Fruit fly (Drosophila melanogaster) whole organism, embryonic: ENCODE results near the gene Rbp.

ENCODE experiments used
- Antp ChIP-seq: fragments of 200-800 bp; sonication (Bioruptor generic); optimal IDR thresholded peaks from 3 replicates; lab custom pipeline; 2016; ENCODE audit warnings: missing biosample characterization, missing genetic modification characterization
- Asciz ChIP-seq: fragments of 200-800 bp; sonication (Bioruptor generic); optimal IDR thresholded peaks from 2 replicates; lab custom pipeline; 2017; ENCODE audit warnings: missing biosample characterization, mild to moderate bottlenecking, missing genetic modification characterization, missing genetic modification reagents
- Atf-2 ChIP-seq: fragments of 200-800 bp; sonication (Bioruptor generic); optimal IDR thresholded peaks from 2 replicates; lab custom pipeline; 2016; ENCODE audit warnings: missing biosample characterization, missing genetic modification characterization
- Bdp1 ChIP-seq: fragments of 200-800 bp; sonication (Bioruptor generic); optimal IDR thresholded peaks from 3 replicates; lab custom pipeline; 2016; ENCODE audit warnings: missing biosample characterization, missing genetic modification characterization
- CG10267 ChIP-seq: fragments of 200-800 bp; sonication (Bioruptor generic); optimal IDR thresholded peaks from 2 replicates; lab custom pipeline; 2018; ENCODE audit warnings: missing biosample characterization, mild to moderate bottlenecking, missing genetic modification characterization, moderate library complexity
- CG10462 ChIP-seq: fragments of 200-800 bp; sonication (Bioruptor generic); optimal IDR thresholded peaks from 2 replicates; lab custom pipeline; 2016; ENCODE audit warnings: missing biosample characterization, missing genetic modification characterization
- CG11093 ChIP-seq: fragments of 200-800 bp; sonication (Bioruptor generic); IDR thresholded peaks from 3 replicates; pipeline ENCODE4 v1.3.6; 2022; ENCODE audit warnings: missing biosample characterization, missing genetic modification characterization
- CG11247 ChIP-seq: fragments of 200-800 bp; sonication (Bioruptor generic); IDR thresholded peaks from 2 replicates; pipeline ENCODE4 v1.3.6; 2022; ENCODE audit warnings: missing biosample characterization, missing genetic modification characterization
- CG11560 ChIP-seq: fragments of 200-800 bp; sonication (Bioruptor generic); IDR thresholded peaks from 3 replicates; pipeline ENCODE4 v1.3.6; 2022; ENCODE audit warnings: missing biosample characterization, missing genetic modification characterization
- CG12391 ChIP-seq: fragments of 200-800 bp; sonication (Bioruptor generic); optimal IDR thresholded peaks from 3 replicates; lab custom pipeline; 2018; ENCODE audit warnings: missing biosample characterization, mild to moderate bottlenecking, missing genetic modification characterization, moderate library complexity
- CG12659 ChIP-seq: fragments of 200-800 bp; sonication (Bioruptor generic); optimal IDR thresholded peaks from 3 replicates; lab custom pipeline; 2017; ENCODE audit warnings: mild to moderate bottlenecking, missing biosample characterization, missing genetic modification reagents, missing genetic modification characterization
- CG13123 ChIP-seq: fragments of 200-800 bp; sonication (Bioruptor generic); optimal IDR thresholded peaks from 2 replicates; lab custom pipeline; 2016; ENCODE audit warnings: missing biosample characterization, missing genetic modification characterization
- CG14050 ChIP-seq: fragments of 200-800 bp; sonication (Bioruptor generic); IDR thresholded peaks from 3 replicates; pipeline ENCODE4 v1.3.6; 2022; ENCODE audit warnings: missing biosample characterization, missing genetic modification characterization
- CG16815 ChIP-seq: fragments of 200-800 bp; sonication (Bioruptor generic); optimal IDR thresholded peaks from 3 replicates; lab custom pipeline; 2017; ENCODE audit warnings: missing biosample characterization, mild to moderate bottlenecking, missing genetic modification characterization
- CG1832 ChIP-seq: fragments of 200-800 bp; sonication (Bioruptor generic); optimal IDR thresholded peaks from 2 replicates; lab custom pipeline; 2017; ENCODE audit warnings: missing biosample characterization, mild to moderate bottlenecking, missing genetic modification characterization, inconsistent platforms
- CG18599 ChIP-seq: fragments of 200-800 bp; sonication (Bioruptor generic); optimal IDR thresholded peaks from 3 replicates; lab custom pipeline; 2017; ENCODE audit warnings: missing biosample characterization, missing genetic modification characterization, mild to moderate bottlenecking, moderate library complexity, missing genetic modification reagents
- CG30403 ChIP-seq: fragments of 200-800 bp; sonication (Bioruptor generic); optimal IDR thresholded peaks from 3 replicates; lab custom pipeline; 2016; ENCODE audit warnings: missing biosample characterization, missing genetic modification characterization
- CG30431 ChIP-seq: fragments of 200-800 bp; sonication (Bioruptor generic); optimal IDR thresholded peaks from 2 replicates; lab custom pipeline; 2017; ENCODE audit warnings: missing biosample characterization, missing genetic modification characterization
- CG3163 ChIP-seq: fragments of 200-800 bp; sonication (Bioruptor generic); optimal IDR thresholded peaks from 3 replicates; lab custom pipeline; 2016; ENCODE audit warnings: missing biosample characterization, missing genetic modification characterization
- CG6765 ChIP-seq: fragments of 200-800 bp; sonication (Bioruptor generic); optimal IDR thresholded peaks from 3 replicates; lab custom pipeline; 2017; ENCODE audit warnings: missing biosample characterization, mild to moderate bottlenecking, missing genetic modification characterization
- CG7357 ChIP-seq: fragments of 200-800 bp; sonication (Bioruptor generic); IDR thresholded peaks from 3 replicates; pipeline ENCODE4 v1.3.6; 2022; ENCODE audit warnings: missing biosample characterization, missing genetic modification characterization
- CG7372 ChIP-seq: fragments of 200-800 bp; sonication (Bioruptor generic); IDR thresholded peaks from 2 replicates; pipeline ENCODE4 v1.3.6; 2022; ENCODE audit warnings: missing biosample characterization, missing genetic modification characterization
- CG7928 ChIP-seq: fragments of 200-800 bp; sonication (Bioruptor generic); optimal IDR thresholded peaks from 2 replicates; lab custom pipeline; 2017; ENCODE audit warnings: missing biosample characterization, mild to moderate bottlenecking, missing genetic modification characterization
- CG7987 ChIP-seq: fragments of 200-800 bp; sonication (Bioruptor generic); optimal IDR thresholded peaks from 2 replicates; lab custom pipeline; 2018; ENCODE audit warnings: missing biosample characterization, mild to moderate bottlenecking, missing genetic modification characterization, moderate library complexity
- CrebB ChIP-seq: fragments of 200-800 bp; sonication (Bioruptor generic); optimal IDR thresholded peaks from 3 replicates; lab custom pipeline; 2018; ENCODE audit warnings: missing biosample characterization, mild to moderate bottlenecking, missing genetic modification characterization
- Dp ChIP-seq: fragments of 200-800 bp; sonication (Bioruptor generic); optimal IDR thresholded peaks from 2 replicates; lab custom pipeline; 2018; ENCODE audit warnings: missing biosample characterization, mild to moderate bottlenecking, missing genetic modification characterization, moderate library complexity
- Drgx ChIP-seq: fragments of 200-800 bp; sonication (Bioruptor generic); IDR thresholded peaks from 2 replicates; pipeline ENCODE4 v1.3.6; 2022; ENCODE audit warnings: missing biosample characterization, missing genetic modification characterization
- Fer1 ChIP-seq: fragments of 200-800 bp; sonication (Bioruptor generic); optimal IDR thresholded peaks from 2 replicates; lab custom pipeline; 2017; ENCODE audit warnings: missing biosample characterization, mild to moderate bottlenecking, missing genetic modification characterization
- Fer3 ChIP-seq: fragments of 200-800 bp; sonication (Bioruptor generic); optimal IDR thresholded peaks from 2 replicates; lab custom pipeline; 2018; ENCODE audit warnings: missing biosample characterization, mild to moderate bottlenecking, missing genetic modification characterization, moderate library complexity
- Gug ChIP-seq: fragments of 200-800 bp; sonication (Bioruptor generic); IDR thresholded peaks from 4 replicates; pipeline ENCODE4 v1.3.6; 2022; ENCODE audit warnings: missing biosample characterization, missing genetic modification characterization
- Hr39 ChIP-seq: fragments of >200 bp; optimal IDR thresholded peaks from 2 replicates; lab custom pipeline; 2017
- Oli ChIP-seq: fragments of 200-800 bp; sonication (Bioruptor generic); optimal IDR thresholded peaks from 2 replicates; lab custom pipeline; 2018; ENCODE audit warnings: missing biosample characterization, mild to moderate bottlenecking, missing genetic modification characterization, moderate library complexity
- Rx ChIP-seq: fragments of 200-800 bp; sonication (Bioruptor generic); IDR thresholded peaks from 2 replicates; pipeline ENCODE4 v1.3.6; 2022; ENCODE audit warnings: missing biosample characterization, missing genetic modification characterization
- Spps ChIP-seq: fragments of 200-800 bp; sonication (Bioruptor generic); optimal IDR thresholded peaks from 2 replicates; lab custom pipeline; 2018; ENCODE audit warnings: missing biosample characterization, mild to moderate bottlenecking, missing genetic modification characterization
- cg ChIP-seq: fragments of 200-800 bp; sonication (Bioruptor generic); optimal IDR thresholded peaks from 3 replicates; lab custom pipeline; 2019; ENCODE audit warnings: missing biosample characterization, mild to moderate bottlenecking, missing genetic modification characterization, moderate library complexity
- chif ChIP-seq, 2 experiments: fragments of 200-800 bp; sonication (Bioruptor generic); optimal IDR thresholded peaks; 3 replicates each; lab custom pipeline; 2016; ENCODE audit warnings: missing biosample characterization in 2 of 2, missing genetic modification characterization in 2 of 2
- chn ChIP-seq: fragments of 200-800 bp; sonication (Bioruptor generic); optimal IDR thresholded peaks from 2 replicates; lab custom pipeline; 2016; ENCODE audit warnings: missing biosample characterization, missing genetic modification characterization
- fu2 ChIP-seq: fragments of 200-800 bp; sonication (Bioruptor generic); optimal IDR thresholded peaks from 2 replicates; lab custom pipeline; 2016; ENCODE audit warnings: missing biosample characterization, missing genetic modification characterization
- gcm ChIP-seq: fragments of 200-800 bp; sonication (Bioruptor generic); optimal IDR thresholded peaks from 2 replicates; lab custom pipeline; 2019; ENCODE audit warnings: missing biosample characterization, mild to moderate bottlenecking, missing genetic modification characterization, moderate library complexity
- gcm2 ChIP-seq: fragments of 200-800 bp; sonication (Bioruptor generic); optimal IDR thresholded peaks from 2 replicates; lab custom pipeline; 2016; ENCODE audit warnings: missing biosample characterization, missing genetic modification characterization
- gsb-n ChIP-seq: fragments of 200-800 bp; sonication (Bioruptor generic); optimal IDR thresholded peaks from 3 replicates; lab custom pipeline; 2018; ENCODE audit warnings: missing biosample characterization, mild to moderate bottlenecking, missing genetic modification characterization
- jigr1 ChIP-seq: fragments of 200-800 bp; sonication (Bioruptor generic); IDR thresholded peaks from 3 replicates; pipeline ENCODE4 v1.3.6; 2022; ENCODE audit warnings: missing biosample characterization, missing genetic modification characterization
- jing ChIP-seq: fragments of 200-800 bp; sonication (Bioruptor generic); optimal IDR thresholded peaks from 2 replicates; lab custom pipeline; 2018; ENCODE audit warnings: missing biosample characterization, mild to moderate bottlenecking, missing genetic modification characterization
- mirr ChIP-seq: fragments of 200-800 bp; sonication (Bioruptor generic); optimal IDR thresholded peaks from 3 replicates; lab custom pipeline; 2018; ENCODE audit warnings: missing biosample characterization, mild to moderate bottlenecking, missing genetic modification characterization
- nau ChIP-seq: fragments of 200-800 bp; sonication (Bioruptor generic); optimal IDR thresholded peaks from 3 replicates; lab custom pipeline; 2017; ENCODE audit warnings: missing biosample characterization, mild to moderate bottlenecking, missing genetic modification characterization, missing genetic modification reagents
- onecut ChIP-seq: fragments of 200-800 bp; sonication (Bioruptor generic); IDR thresholded peaks from 2 replicates; pipeline ENCODE4 v1.3.6; 2022; ENCODE audit warnings: missing biosample characterization, missing genetic modification characterization
- schlank ChIP-seq: fragments of 200-800 bp; sonication (Bioruptor generic); optimal IDR thresholded peaks from 2 replicates; lab custom pipeline; 2018; ENCODE audit warnings: missing biosample characterization, mild to moderate bottlenecking, missing genetic modification characterization
- scrt ChIP-seq: fragments of 200-800 bp; sonication (Bioruptor generic); optimal IDR thresholded peaks from 2 replicates; lab custom pipeline; 2018; ENCODE audit warnings: missing biosample characterization, mild to moderate bottlenecking, missing genetic modification characterization, moderate library complexity
- sisA ChIP-seq: fragments of 200-800 bp; sonication (Bioruptor generic); IDR thresholded peaks from 2 replicates; pipeline ENCODE4 v1.3.6; 2022; ENCODE audit warnings: missing biosample characterization, missing genetic modification characterization
- sna ChIP-seq: fragments of 200-800 bp; sonication (Bioruptor generic); IDR thresholded peaks from 2 replicates; pipeline ENCODE4 v1.3.6; 2022; ENCODE audit warnings: missing biosample characterization, missing genetic modification characterization; ENCODE audit not compliant: partially characterized antibody
- sug ChIP-seq: fragments of 200-800 bp; optimal IDR thresholded peaks from 2 replicates; lab custom pipeline; 2019; ENCODE audit warnings: missing biosample characterization, mild to moderate bottlenecking, missing genetic modification characterization, moderate library complexity
- tx ChIP-seq: fragments of 200-800 bp; sonication (Bioruptor generic); optimal IDR thresholded peaks from 2 replicates; lab custom pipeline; 2016; ENCODE audit warnings: missing biosample characterization, missing genetic modification characterization
- vvl ChIP-seq: fragments of 200-800 bp; sonication (Bioruptor generic); IDR thresholded peaks from 2 replicates; pipeline ENCODE4 v1.3.6; 2022; ENCODE audit warnings: missing biosample characterization, missing genetic modification characterization

Gene Rbp

DNA sequence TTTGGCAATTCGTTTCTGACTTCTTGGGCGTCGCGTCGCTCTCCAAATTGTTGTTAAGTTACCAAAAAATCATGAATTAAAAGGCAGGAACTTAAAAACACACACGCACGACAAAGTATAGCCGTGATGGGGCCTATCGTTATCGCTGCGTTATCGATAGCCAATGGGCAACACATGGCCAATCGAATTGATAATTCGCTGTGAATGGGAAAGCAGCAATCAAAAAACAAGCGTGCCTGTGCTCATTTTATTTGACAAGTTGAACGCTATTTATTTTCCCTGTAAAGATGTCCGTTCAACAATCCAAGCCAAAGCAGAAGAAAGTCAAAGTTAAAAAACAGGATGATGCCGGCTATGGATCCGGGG lies 28.4 kb upstream of the Rbp start, which contains the start of the genes Surf4 and CG31301 (continued):
- no peak for TF ChIP-seq Rx (GFP tag; lab: Robert Waterston, UW)
- TF ChIP-seq Fer1 (GFP tag; lab: Kevin White, UChicago): no peak
- TF ChIP-seq onecut (GFP tag; lab: Robert Waterston, UW): 0 out of 2 replicates have a peak, but pooled peaks have one; percentile 10
- TF ChIP-seq CG1832 (GFP tag; lab: Kevin White, UChicago): no peak
- no peak for TF ChIP-seq CG30403 (GFP tag; lab: Kevin White, UChicago)
- TF ChIP-seq CG14050 (GFP tag; lab: Robert Waterston, UW): no peak
- no peak for TF ChIP-seq jing (GFP tag; lab: Kevin White, UChicago)
- no peak for TF ChIP-seq Atf-2 (GFP tag; lab: Kevin White, UChicago)
- peak; percentile 34 for TF ChIP-seq CG12659
- no peak for TF ChIP-seq CG7928 (GFP tag; lab: Kevin White, UChicago)
- TF ChIP-seq chif (GFP tag; optimal IDR thresholded peaks at IDR 0.05; lab: Kevin White, UChicago): no peak
- TF ChIP-seq Drgx: no peak
- no peak for TF ChIP-seq Bdp1 (GFP tag; lab: Kevin White, UChicago)
- no peak for TF ChIP-seq nau (GFP tag; lab: Kevin White, UChicago)
- no peak for TF ChIP-seq CG7357 (GFP tag; lab: Robert Waterston, UW)
- no peak for TF ChIP-seq Fer3 (tag; lab: Kevin White, UChicago)
- TF ChIP-seq CG7987 (GFP tag; lab: Kevin White, UChicago): peak; percentile 26
- TF ChIP-seq CG6765 (GFP tag; lab: Kevin White, UChicago): no peak
- no peak for TF ChIP-seq CrebB (tag; lab: Kevin White, UChicago)
- no peak for TF ChIP-seq tx (GFP tag; lab: Kevin White, UChicago)
- no peak for TF ChIP-seq CG10462 (GFP tag; lab: Kevin White, UChicago)
- TF ChIP-seq CG30431 (GFP tag; lab: Kevin White, UChicago): no peak
- no peak for TF ChIP-seq Oli
- no peak for TF ChIP-seq mirr
- TF ChIP-seq fu2: no peak
- TF ChIP-seq gsb-n: no peak
- TF ChIP-seq jigr1: no peak
- TF ChIP-seq sna: peak; percentile 40; the same call in 1 of the 2 replicates
- TF ChIP-seq Asciz (GFP tag; lab: Kevin White, UChicago): no peak
- TF ChIP-seq CG11560 (tag; lab: Robert Waterston, UW): no peak
- no peak for TF ChIP-seq CG7372 (GFP tag; lab: Robert Waterston, UW)
- TF ChIP-seq Antp: no peak
- TF ChIP-seq CG13123 (GFP tag; lab: Kevin White, UChicago): no peak
- no peak for TF ChIP-seq sug (tag; lab: Kevin White, UChicago)
- TF ChIP-seq schlank (tag; lab: Kevin White, UChicago): no peak
- TF ChIP-seq CG11093 (GFP tag; lab: Robert Waterston, UW): no peak
- TF ChIP-seq Hr39 (lab: Kevin White, UChicago): no peak
- TF ChIP-seq CG10267 (tag; lab: Kevin White, UChicago): peak; percentile 12
- TF ChIP-seq gcm: no peak
- TF ChIP-seq CG16815 (GFP tag; lab: Kevin White, UChicago): no peak
- TF ChIP-seq cg: no peak
- no peak for TF ChIP-seq Spps (tag; lab: Kevin White, UChicago)
- no peak for TF ChIP-seq CG11247 (GFP tag; lab: Robert Waterston, UW)
- TF ChIP-seq scrt (GFP tag; lab: Kevin White, UChicago): no peak
- TF ChIP-seq sisA (GFP tag; lab: Robert Waterston, UW): no peak
- no peak for TF ChIP-seq CG3163 (GFP tag; lab: Kevin White, UChicago)
- 0 out of 2 replicates have a peak, but pooled peaks have one; percentile 29 for TF ChIP-seq vvl (GFP tag; lab: Robert Waterston, UW)
- no peak for TF ChIP-seq CG18599 (GFP tag; lab: Kevin White, UChicago)
- TF ChIP-seq chn (GFP tag; lab: Kevin White, UChicago): no peak
- no peak for TF ChIP-seq CG12391 (tag; lab: Kevin White, UChicago)
- peak; percentile 35 for TF ChIP-seq Dp (GFP tag; lab: Kevin White, UChicago)
- TF ChIP-seq gcm2: no peak
- no peak for TF ChIP-seq Gug (GFP tag; lab: Robert Waterston, UW)
